Worm (Caenorhabditis elegans) whole organism, young adult: ENCODE measurements around the gene actl-1.
A peak's percentile ranks its signal among the peaks of the same experiment; 100 is the strongest.

Experiments
- C06A6.2 ChIP-seq: fragments of 200-800 bp; sonication (Bioruptor generic); conservative IDR thresholded peaks from 2 replicates; pipeline ENCODE4 v1.3.6; 2022; ENCODE audit warnings: missing genetic modification characterization, missing compliant biosample characterization
- F10E7.11 ChIP-seq: sonication (generic microtip); optimal IDR thresholded peaks from 2 replicates; lab custom pipeline; 2017; ENCODE audit warnings: mild to moderate bottlenecking, missing genetic modification characterization, moderate library complexity, missing compliant biosample characterization
- F52B5.7 ChIP-seq: sonication (generic microtip); optimal IDR thresholded peaks from 2 replicates; lab custom pipeline; 2016; ENCODE audit warnings: mild to moderate bottlenecking, missing genetic modification characterization, missing compliant biosample characterization
- Y95B8A.8 ChIP-seq: fragments of 200-800 bp; sonication (Bioruptor generic); IDR thresholded peaks from 2 replicates; pipeline ENCODE4 v1.3.6; 2022; ENCODE audit warnings: missing genetic modification reagents, missing genetic modification characterization, missing compliant biosample characterization
- ama-1 ChIP-seq, 3 experiments: fragments of 150-350 bp in 1 of 3; sonication (generic microtip) in 2 of 3; optimal IDR thresholded peaks; 2 replicates each; lab custom pipeline; 2014 to 2018; ENCODE audit warnings: missing biosample characterization in 2 of 3, missing genetic modification characterization in 2 of 3, missing genetic modification reagents in 2 of 3
- aptf-3 ChIP-seq: fragments of 200-800 bp; sonication (Bioruptor generic); IDR thresholded peaks from 2 replicates; pipeline ENCODE4 v1.3.6; 2022; ENCODE audit warnings: missing genetic modification characterization, missing compliant biosample characterization
- athp-1 ChIP-seq: sonication (generic microtip); optimal IDR thresholded peaks from 2 replicates; lab custom pipeline; 2017; ENCODE audit warnings: mild to moderate bottlenecking, missing genetic modification characterization, missing compliant biosample characterization
- attf-5 ChIP-seq: fragments of 200-800 bp; sonication (Bioruptor generic); optimal IDR thresholded peaks from 2 replicates; lab custom pipeline; 2018; ENCODE audit warnings: mild to moderate bottlenecking, missing genetic modification characterization, missing compliant biosample characterization
- bed-1 ChIP-seq: fragments of 200-800 bp; sonication (Bioruptor generic); IDR thresholded peaks from 2 replicates; pipeline ENCODE4 v1.3.6; 2022; ENCODE audit warnings: missing genetic modification reagents, missing genetic modification characterization, missing compliant biosample characterization
- ceh-40 ChIP-seq: fragments of 200-800 bp; sonication (Bioruptor generic); IDR thresholded peaks from 2 replicates; pipeline ENCODE4 v1.3.6; 2022; ENCODE audit warnings: missing genetic modification characterization, missing compliant biosample characterization
- dpff-1 ChIP-seq: sonication (generic microtip); optimal IDR thresholded peaks from 2 replicates; lab custom pipeline; 2017; ENCODE audit warnings: mild to moderate bottlenecking, missing genetic modification characterization, missing compliant biosample characterization
- efl-1 ChIP-seq: fragments of 150-350 bp; optimal IDR thresholded peaks from 2 replicates; lab custom pipeline; 2014; ENCODE audit warnings: missing biosample characterization, missing genetic modification reagents, missing genetic modification characterization
- ets-4 ChIP-seq: fragments of 200-800 bp; sonication (Bioruptor generic); optimal IDR thresholded peaks from 2 replicates; lab custom pipeline; 2018; ENCODE audit warnings: mild to moderate bottlenecking, missing genetic modification characterization, missing compliant biosample characterization
- gei-17 ChIP-seq: fragments of 200-800 bp; sonication (Bioruptor generic); optimal IDR thresholded peaks from 2 replicates; lab custom pipeline; 2018; ENCODE audit warnings: mild to moderate bottlenecking, missing genetic modification characterization, missing compliant biosample characterization
- him-1 ChIP-seq: sonication (generic microtip); optimal IDR thresholded peaks from 2 replicates; lab custom pipeline; 2016; ENCODE audit warnings: missing genotype, missing genetic modification reagents, missing genetic modification characterization, missing compliant biosample characterization
- hlh-26 ChIP-seq: fragments of 200-800 bp; sonication (Bioruptor generic); conservative IDR thresholded peaks from 2 replicates; pipeline ENCODE4 v1.3.6; 2022; ENCODE audit warnings: missing genetic modification reagents, missing genetic modification characterization, missing compliant biosample characterization
- hmg-20 ChIP-seq: fragments of 200-800 bp; sonication (Bioruptor generic); IDR thresholded peaks from 2 replicates; pipeline ENCODE4 v1.3.6; 2022; ENCODE audit warnings: missing genetic modification reagents, missing genetic modification characterization, missing compliant biosample characterization
- let-526 ChIP-seq: fragments of 200-800 bp; sonication (Bioruptor generic); IDR thresholded peaks from 2 replicates; pipeline ENCODE4 v1.3.6; 2022; ENCODE audit warnings: missing genetic modification reagents, missing genetic modification characterization, missing compliant biosample characterization
- lin-40 ChIP-seq: sonication (generic microtip); optimal IDR thresholded peaks from 2 replicates; lab custom pipeline; 2016; ENCODE audit warnings: missing genetic modification characterization, mild to moderate bottlenecking, missing compliant biosample characterization, missing genotype, missing genetic modification reagents
- lir-1 ChIP-seq: fragments of 200-800 bp; sonication (Bioruptor generic); conservative IDR thresholded peaks from 2 replicates; pipeline ENCODE4 v1.3.6; 2022; ENCODE audit warnings: missing genetic modification reagents, missing genetic modification characterization, missing compliant biosample characterization
- mel-28 ChIP-seq: sonication (generic microtip); optimal IDR thresholded peaks from 2 replicates; lab custom pipeline; 2016; ENCODE audit warnings: borderline replicate concordance, mild to moderate bottlenecking, missing genetic modification characterization, missing compliant biosample characterization
- nfya-1 ChIP-seq: sonication (generic microtip); optimal IDR thresholded peaks from 2 replicates; lab custom pipeline; 2017; ENCODE audit warnings: antibody characterized with exemption, missing compliant biosample characterization, missing genetic modification characterization, borderline replicate concordance; ENCODE audit not compliant: insufficient read depth
- nhr-80 ChIP-seq: sonication (generic microtip); optimal IDR thresholded peaks from 2 replicates; lab custom pipeline; 2016; ENCODE audit warnings: missing genetic modification characterization, missing compliant biosample characterization
- pbrm-1 ChIP-seq: fragments of 200-800 bp; sonication (Bioruptor generic); IDR thresholded peaks from 2 replicates; pipeline ENCODE4 v1.3.6; 2022; ENCODE audit warnings: missing genetic modification reagents, missing genetic modification characterization, missing compliant biosample characterization
- repo-1 ChIP-seq: sonication (generic microtip); optimal IDR thresholded peaks from 2 replicates; lab custom pipeline; 2017; ENCODE audit warnings: mild to moderate bottlenecking, missing genetic modification characterization, missing compliant biosample characterization
- snpc-4 ChIP-seq, 5 experiments: fragments of 150-350 bp in 1 of 5; sonication (generic microtip) in 4 of 5; optimal IDR thresholded peaks; 2 replicates each; lab custom pipeline; 2014 to 2018; ENCODE audit warnings: missing genetic modification characterization in 5 of 5, missing biosample characterization in 3 of 5, antibody characterized with exemption in 2 of 5, mild to moderate bottlenecking in 2 of 5, missing compliant biosample characterization in 2 of 5, missing genotype in 2 of 5, moderate library complexity in 2 of 5, missing genetic modification reagents in 1 of 5
- tbp1 ChIP-seq: fragments of 200-800 bp; sonication (Bioruptor generic); optimal IDR thresholded peaks from 2 replicates; lab custom pipeline; 2018; ENCODE audit warnings: mild to moderate bottlenecking, missing genetic modification characterization, missing compliant biosample characterization
- tbx-9 ChIP-seq: sonication (generic microtip); optimal IDR thresholded peaks from 2 replicates; lab custom pipeline; 2016; ENCODE audit warnings: borderline replicate concordance, missing genetic modification characterization, inconsistent platforms, missing compliant biosample characterization
- tlf-1 ChIP-seq: fragments of 200-800 bp; sonication (Bioruptor generic); optimal IDR thresholded peaks from 2 replicates; lab custom pipeline; 2018; ENCODE audit warnings: mild to moderate bottlenecking, missing genetic modification characterization, missing compliant biosample characterization
- unc-62 ChIP-seq: fragments of 150-350 bp; optimal IDR thresholded peaks from 2 replicates; lab custom pipeline; 2014; ENCODE audit warnings: missing biosample characterization, missing genetic modification reagents, missing genetic modification characterization
- zfh-2 ChIP-seq: fragments of 200-800 bp; sonication (Bioruptor generic); conservative IDR thresholded peaks from 2 replicates; pipeline ENCODE4 v1.3.6; 2022; ENCODE audit warnings: missing genetic modification reagents, missing genetic modification characterization, missing compliant biosample characterization
- ztf-18 ChIP-seq: sonication (generic microtip); optimal IDR thresholded peaks from 2 replicates; lab custom pipeline; 2016; ENCODE audit warnings: missing genotype, mild to moderate bottlenecking, missing genetic modification characterization, missing compliant biosample characterization
- ztf-25 ChIP-seq: fragments of 200-800 bp; sonication (Bioruptor generic); IDR thresholded peaks from 2 replicates; pipeline ENCODE4 v1.3.6; 2022; ENCODE audit warnings: missing genetic modification reagents, missing genetic modification characterization, missing compliant biosample characterization
- ztf-26 ChIP-seq: sonication (generic microtip); optimal IDR thresholded peaks from 2 replicates; lab custom pipeline; 2017; ENCODE audit warnings: missing genetic modification characterization, missing compliant biosample characterization

The actl-1 gene

ce11 chrX:6505008-6505407 lies 5.4 kb upstream of the actl-1 start, which contains the start of gene cdf-1:
Gene cdf-1 (minus strand): TSS chrX:6505143.
- TF ChIP-seq lir-1 (no peak), ztf-18 (tag; lab: Kevin White, UChicago) (peak; percentile 80)
- TF ChIP-seq, all 124 proteins: peak for 1

DNA sequence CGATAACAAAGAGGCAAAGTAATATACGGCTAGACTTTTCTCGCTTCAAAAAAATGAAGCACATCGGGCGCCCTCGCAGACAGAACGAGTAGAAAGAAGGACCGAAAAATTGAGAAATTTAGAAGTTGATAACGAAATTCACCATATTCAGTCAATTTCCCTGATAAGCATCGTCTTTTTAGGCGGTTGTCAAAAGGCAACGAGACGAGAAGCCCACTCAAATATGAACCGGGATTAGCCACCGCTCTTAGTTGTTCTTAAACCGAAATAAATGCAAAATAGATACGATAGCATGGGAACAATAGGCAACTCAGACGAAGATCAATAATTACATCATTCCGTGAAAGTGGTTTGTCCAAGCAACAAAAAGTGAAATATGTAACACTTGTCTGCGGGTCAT lies 3.5 kb upstream of the actl-1 start:
- TF ChIP-seq tlf-1 (GFP tag; lab: Kevin White, UChicago), result no peak
- no peak for TF ChIP-seq lin-40 (tag; lab: Kevin White, UChicago)
- no peak for TF ChIP-seq gei-17 (GFP tag; lab: Kevin White, UChicago)
- TF ChIP-seq ztf-25 (GFP tag; lab: Robert Waterston, UW), result no peak
- TF ChIP-seq nhr-80 (tag; lab: Kevin White, UChicago), result peak; percentile 56
- no peak for TF ChIP-seq repo-1 (tag; lab: Kevin White, UChicago)
- no peak for TF ChIP-seq F52B5.7 (tag; lab: Kevin White, UChicago)
- TF ChIP-seq let-526, result no peak

DNA sequence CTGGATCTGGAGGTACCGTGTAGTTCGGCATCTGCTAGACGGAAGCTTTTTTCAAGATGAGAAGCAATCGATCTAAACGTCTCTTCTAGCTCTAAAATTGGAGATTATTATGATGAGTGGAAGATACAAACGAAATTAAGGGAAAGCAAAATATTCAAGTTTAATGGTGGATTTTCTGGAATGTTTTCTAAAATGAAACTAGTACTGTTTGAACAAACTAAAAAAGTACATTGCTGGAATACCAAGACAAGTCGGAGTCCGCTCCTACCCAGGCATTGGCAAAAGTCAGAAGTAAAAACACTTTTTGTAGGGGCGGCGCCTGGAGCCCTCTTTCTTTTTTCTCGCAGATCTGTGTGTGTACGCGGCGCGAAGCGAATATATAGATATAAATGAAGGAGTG lies 14.9 kb downstream of the actl-1 start, which contains the start of gene gar-1:
gar-1 (minus strand) TSS at position 101 of the 400 bp plus-strand sequence.
- no peak for TF ChIP-seq ztf-26 (tag; lab: Kevin White, UChicago)

DNA sequence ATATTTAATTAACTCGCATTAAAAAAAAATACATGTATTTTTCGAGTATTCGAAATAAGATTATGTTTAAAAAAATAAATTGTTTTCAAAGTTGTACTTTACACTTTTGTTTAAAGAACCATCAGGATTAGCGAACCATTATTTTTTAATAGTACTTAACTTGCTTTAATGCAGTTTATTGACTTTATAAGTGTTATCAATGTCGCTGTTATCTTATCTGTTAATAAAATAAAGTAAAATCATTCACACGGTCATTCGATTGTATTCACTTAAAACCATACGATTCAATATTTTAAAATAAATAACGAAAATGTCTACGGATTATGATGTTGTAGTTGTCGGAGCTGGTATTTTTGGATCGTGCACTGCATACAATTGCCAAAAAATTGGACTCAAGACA lies 23.1 kb downstream of the actl-1 start, which contains the start of gene C15B12.1:
C15B12.1 (plus strand) TSS at position 271 of the 400 bp plus-strand sequence.
- TF ChIP-seq him-1 (no peak), dpff-1 (tag; lab: Kevin White, UChicago) (no peak), lir-1 (no peak), unc-62 (no peak), nfya-1 (no peak), ets-4 (GFP tag; lab: Kevin White, UChicago) (no peak), zfh-2 (GFP tag; lab: Robert Waterston, UW) (no peak), pbrm-1 (no peak), C06A6.2 (GFP tag; lab: Robert Waterston, UW) (no peak), F10E7.11 (no peak), hmg-20 (no peak), bed-1 (GFP tag; lab: Robert Waterston, UW) (no peak), ztf-26 (tag; lab: Kevin White, UChicago) (no peak), athp-1 (tag; lab: Kevin White, UChicago) (no peak), ceh-40 (GFP tag; lab: Robert Waterston, UW) (no peak), efl-1 (GFP tag; lab: Kevin White, UChicago) (no peak), mel-28 (tag; lab: Kevin White, UChicago) (no peak), hlh-26 (no peak), aptf-3 (no peak), Y95B8A.8 (GFP tag; lab: Robert Waterston, UW) (no peak)
- TF ChIP-seq, all 124 proteins: peak for 0

- no peak for TF ChIP-seq tbx-9 (tag; lab: Kevin White, UChicago)
- TF ChIP-seq snpc-4 (GFP tag; optimal IDR thresholded peaks at IDR 0.05; lab: Kevin White, UChicago), result no peak
- TF ChIP-seq snpc-4 (tag; optimal IDR thresholded peaks at IDR 0.05; lab: Kevin White, UChicago), result no peak
- no peak for TF ChIP-seq ama-1 (optimal IDR thresholded peaks at IDR 0.05; lab: Kevin White, UChicago)
- TF ChIP-seq ama-1 (GFP tag; optimal IDR thresholded peaks at IDR 0.05; lab: Kevin White, UChicago), result no peak
- TF ChIP-seq tbp1 (GFP tag; lab: Kevin White, UChicago), result no peak
- TF ChIP-seq let-526, result no peak
- TF ChIP-seq attf-5, result no peak
Observed at ce11 chrX:6473698-6474314, 25.8 kb downstream of the actl-1 start, which contains the start of the genes C15B12.4 and C15B12.8. Gene C15B12.4 (minus strand): TSS chrX:6473748. Gene C15B12.8 (plus strand): TSS chrX:6474264.
